Worm (Caenorhabditis elegans) whole organism, L1 larva: ENCODE data around the gene F35C8.8.

Experiments used
- aha-1 ChIP-seq: fragments of 150-350 bp; optimal IDR thresholded peaks from 2 replicates; lab custom pipeline; 2014; ENCODE audit warnings: missing biosample characterization, missing genetic modification characterization
- blmp-1 ChIP-seq: fragments of 150-350 bp; optimal IDR thresholded peaks from 2 replicates; lab custom pipeline; 2014; ENCODE audit warnings: missing biosample characterization, missing genetic modification characterization
- hpl-2 ChIP-seq: fragments of 150-350 bp; optimal IDR thresholded peaks from 2 replicates; lab custom pipeline; 2014; ENCODE audit warnings: missing biosample characterization, missing genetic modification reagents, missing genetic modification characterization
- lin-13 ChIP-seq: fragments of 150-350 bp; optimal IDR thresholded peaks from 2 replicates; lab custom pipeline; 2014; ENCODE audit warnings: missing biosample characterization, missing genetic modification reagents, missing genetic modification characterization
- lsy-2 ChIP-seq, 2 experiments: fragments of 150-350 bp; optimal IDR thresholded peaks; 2 replicates each; lab custom pipeline; 2014; ENCODE audit warnings: missing biosample characterization in 2 of 2, missing genetic modification characterization in 2 of 2
- nhr-237 ChIP-seq: fragments of 150-350 bp; optimal IDR thresholded peaks from 2 replicates; lab custom pipeline; 2014; ENCODE audit warnings: missing biosample characterization, missing genetic modification characterization
- sox-4 ChIP-seq: sonication (generic microtip); optimal IDR thresholded peaks from 2 replicates; lab custom pipeline; 2016; ENCODE audit warnings: missing genetic modification characterization, missing compliant biosample characterization
- unc-62 ChIP-seq: fragments of 150-350 bp; optimal IDR thresholded peaks from 2 replicates; lab custom pipeline; 2014; ENCODE audit warnings: missing biosample characterization, missing genetic modification reagents, missing genetic modification characterization

ce11 chrX:5348529-5349148 is 23.8 kb downstream of the F35C8.8 start, which contains the start of gene syx-3:
- no peak for TF ChIP-seq blmp-1
- no peak for TF ChIP-seq lsy-2 (tag; optimal IDR thresholded peaks at IDR 0.05; lab: Kevin White, UChicago)
- TF ChIP-seq unc-62 (GFP tag; lab: Kevin White, UChicago), result no peak
- no peak for TF ChIP-seq nhr-237 (tag; lab: Kevin White, UChicago)
- TF ChIP-seq sox-4 (tag; lab: Kevin White, UChicago), result no peak
- TF ChIP-seq hpl-2 (GFP tag; lab: Kevin White, UChicago), result no peak
- no peak for TF ChIP-seq aha-1 (tag; lab: Kevin White, UChicago)
- TF ChIP-seq lin-13 (GFP tag; lab: Kevin White, UChicago), result no peak
